Worm (Caenorhabditis elegans): Measurements from ENCODE around the gene C13G3.1.

DNA sequence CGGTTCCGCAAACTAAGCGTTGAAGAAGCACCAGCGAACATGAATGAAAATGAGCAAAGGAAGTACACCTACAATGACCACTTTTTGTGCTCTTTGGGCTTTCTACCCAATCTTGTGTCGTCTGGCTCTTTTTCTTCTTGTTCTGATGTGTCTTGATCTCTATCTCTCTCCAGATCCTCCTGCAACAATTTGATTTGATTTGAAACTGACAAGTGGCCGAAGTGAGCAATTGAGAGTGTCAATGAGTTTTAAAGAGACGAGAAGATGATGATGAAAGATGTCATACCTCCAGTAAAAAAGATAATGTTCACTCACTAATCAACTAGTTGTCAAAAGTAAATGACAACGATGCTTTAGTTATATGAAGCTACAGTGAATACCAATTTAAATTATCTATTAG lies 22.5 kb upstream of the C13G3.1 start, which contains the start of gene pptr-2:
- TF ChIP-seq nhr-232 (tag; optimal IDR thresholded peaks at IDR 0.05) (no peak), dmd-4 (tag; optimal IDR thresholded peaks at IDR 0.05; ENCODE audit: borderline replicate concordance) (no peak)
